Worm (Caenorhabditis elegans): ENCODE measurements around the gene W07A12.8.

The W07A12.8 gene

ce11 chrII:9177080-9177479 is 11.5 kb upstream of the W07A12.8 start, which contains the start of the genes sec-5 and pir-1 (continued):
- TF ChIP-seq hlh-17 (GFP tag; optimal IDR thresholded peaks at IDR 0.05; ENCODE audit: borderline replicate concordance) (no peak), pax-3 (tag; optimal IDR thresholded peaks at IDR 0.05) (no peak), nhr-20 (tag; optimal IDR thresholded peaks at IDR 0.05) (peak; percentile 45), unc-30 (tag; optimal IDR thresholded peaks at IDR 0.05) (no peak), elt-3 (tag; optimal IDR thresholded peaks at IDR 0.05) (peak in 1 of 6 experiments; percentile 57), unc-130 (tag; optimal IDR thresholded peaks at IDR 0.05) (peak; percentile 5)

- TF ChIP-seq pqm-1 (tag; optimal IDR thresholded peaks at IDR 0.05) (no peak), efl-1 (optimal IDR thresholded peaks at IDR 0.05) (no peak), efl-1 (GFP tag; optimal IDR thresholded peaks at IDR 0.05 in 1 of 2) (peak in 1 of 2 experiments; percentile 68)
Observed at ce11 chrII:9176523-9176922, 10.9 kb upstream of the W07A12.8 start.

ce11 chrII:9173471-9173870 is 7.9 kb upstream of the W07A12.8 start:
- TF ChIP-seq isw-1 (GFP tag; IDR thresholded peaks at IDR 0.05) (no peak), C16A3.4 (tag; optimal IDR thresholded peaks at IDR 0.05) (no peak), fkh-10 (GFP tag; optimal IDR thresholded peaks at IDR 0.05) (no peak), nhr-77 (tag; optimal IDR thresholded peaks at IDR 0.05) (no peak), sox-4 (tag; optimal IDR thresholded peaks at IDR 0.05) (no peak), efl-1 (optimal IDR thresholded peaks at IDR 0.05) (no peak), efl-1 (GFP tag; optimal IDR thresholded peaks at IDR 0.05 in 1 of 2) (no peak), lin-13 (GFP tag; optimal IDR thresholded peaks at IDR 0.05) (no peak), nhr-12 (tag; optimal IDR thresholded peaks at IDR 0.05) (no peak), unc-86 (tag; optimal IDR thresholded peaks at IDR 0.05) (no peak), zip-4 (GFP tag; optimal IDR thresholded peaks at IDR 0.05) (no peak), unc-62 (GFP tag; optimal IDR thresholded peaks at IDR 0.05) (no peak), Y116A8C.19 (tag; optimal IDR thresholded peaks at IDR 0.05; ENCODE audit: borderline replicate concordance) (no peak), hpl-2 (GFP tag; optimal IDR thresholded peaks at IDR 0.05) (no peak), rnt-1 (tag; optimal IDR thresholded peaks at IDR 0.05) (no peak), ceh-63 (GFP tag; optimal IDR thresholded peaks at IDR 0.05) (no peak)

ce11 chrII:9172849-9173248 is 7.2 kb upstream of the W07A12.8 start, which contains the start of gene T23G7.2:
T23G7.2 (minus strand) TSS chrII:9172949.
- no peak for TF ChIP-seq pqm-1 (tag; optimal IDR thresholded peaks at IDR 0.05)
- no peak for TF ChIP-seq xbp-1 (tag; optimal IDR thresholded peaks at IDR 0.05)
- TF ChIP-seq nhr-84 (tag; optimal IDR thresholded peaks at IDR 0.05): no peak
- peak; percentile 21 for TF ChIP-seq blmp-1 (tag; optimal IDR thresholded peaks at IDR 0.05)

- TF ChIP-seq sptf-1 (tag; optimal IDR thresholded peaks at IDR 0.05) (no peak), ceh-90 (tag; optimal IDR thresholded peaks at IDR 0.05) (no peak), nhr-77 (tag; optimal IDR thresholded peaks at IDR 0.05) (no peak), dpl-1 (GFP tag; optimal IDR thresholded peaks at IDR 0.05) (peak in 1 of 3 experiments; percentile 17), pag-3 (tag; optimal IDR thresholded peaks at IDR 0.05; ENCODE audit: borderline replicate concordance, insufficient read depth) (no peak), lin-14 (GFP tag; optimal IDR thresholded peaks at IDR 0.05) (no peak), zip-4 (GFP tag; optimal IDR thresholded peaks at IDR 0.05) (no peak), efl-1 (optimal IDR thresholded peaks at IDR 0.05) (no peak), efl-1 (GFP tag; optimal IDR thresholded peaks at IDR 0.05 in 1 of 2) (peak in 1 of 2 experiments; percentile 51), ces-1 (GFP tag; optimal IDR thresholded peaks at IDR 0.05) (no peak), nhr-76 (tag; optimal IDR thresholded peaks at IDR 0.05) (no peak), nhr-12 (tag; optimal IDR thresholded peaks at IDR 0.05) (no peak), aha-1 (tag; optimal IDR thresholded peaks at IDR 0.05) (peak; percentile 14)
Observed at ce11 chrII:9171466-9172187, 6.0 kb upstream of the W07A12.8 start.
